Fruit fly (Drosophila melanogaster) whole organism, embryonic: ENCODE data around the gene CG1632.

Experiments
- ATbp ChIP-seq: fragments of 200-800 bp; sonication (Bioruptor generic); optimal IDR thresholded peaks from 2 replicates; lab custom pipeline; 2017; ENCODE audit warnings: missing biosample characterization, mild to moderate bottlenecking, missing genetic modification characterization, missing genetic modification reagents
- Antp ChIP-seq: fragments of 200-800 bp; sonication (Bioruptor generic); optimal IDR thresholded peaks from 3 replicates; lab custom pipeline; 2016; ENCODE audit warnings: missing biosample characterization, missing genetic modification characterization
- Asciz ChIP-seq: fragments of 200-800 bp; sonication (Bioruptor generic); optimal IDR thresholded peaks from 2 replicates; lab custom pipeline; 2017; ENCODE audit warnings: missing biosample characterization, mild to moderate bottlenecking, missing genetic modification characterization, missing genetic modification reagents
- Atf3 ChIP-seq: fragments of 200-800 bp; sonication (Bioruptor generic); optimal IDR thresholded peaks from 3 replicates; lab custom pipeline; 2016; ENCODE audit warnings: missing biosample characterization, missing genetic modification characterization
- B-H1 ChIP-seq: fragments of 200-800 bp; sonication (Bioruptor generic); IDR thresholded peaks from 3 replicates; pipeline ENCODE4 v1.3.6; 2022; ENCODE audit warnings: missing biosample characterization, missing genetic modification characterization
- Blimp-1 ChIP-seq: fragments of 200-800 bp; sonication (Bioruptor generic); optimal IDR thresholded peaks from 3 replicates; lab custom pipeline; 2018; ENCODE audit warnings: missing biosample characterization, missing genetic modification characterization, mild to moderate bottlenecking, moderate library complexity, missing genetic modification reagents
- CG11504 ChIP-seq: fragments of 200-800 bp; sonication (Bioruptor generic); optimal IDR thresholded peaks from 3 replicates; lab custom pipeline; 2019; ENCODE audit warnings: missing biosample characterization, mild to moderate bottlenecking, missing genetic modification characterization, moderate library complexity
- CG12744 ChIP-seq: fragments of 200-800 bp; sonication (Bioruptor generic); optimal IDR thresholded peaks from 2 replicates; lab custom pipeline; 2016; ENCODE audit warnings: missing biosample characterization, missing genetic modification characterization
- CG14050 ChIP-seq: fragments of 200-800 bp; sonication (Bioruptor generic); IDR thresholded peaks from 3 replicates; pipeline ENCODE4 v1.3.6; 2022; ENCODE audit warnings: missing biosample characterization, missing genetic modification characterization
- CG16813 ChIP-seq: fragments of 200-800 bp; sonication (Bioruptor generic); IDR thresholded peaks from 3 replicates; pipeline ENCODE4 v1.3.6; 2022; ENCODE audit warnings: missing biosample characterization, missing genetic modification characterization; ENCODE audit not compliant: partially characterized antibody
- CG16815 ChIP-seq: fragments of 200-800 bp; sonication (Bioruptor generic); optimal IDR thresholded peaks from 3 replicates; lab custom pipeline; 2017; ENCODE audit warnings: missing biosample characterization, mild to moderate bottlenecking, missing genetic modification characterization
- CG17568 ChIP-seq: fragments of 200-800 bp; sonication (Bioruptor generic); optimal IDR thresholded peaks from 2 replicates; lab custom pipeline; 2018; ENCODE audit warnings: missing biosample characterization, mild to moderate bottlenecking, missing genetic modification characterization, moderate library complexity
- CG2678 ChIP-seq: fragments of 200-800 bp; sonication (Bioruptor generic); optimal IDR thresholded peaks from 3 replicates; lab custom pipeline; 2019; ENCODE audit warnings: missing biosample characterization, mild to moderate bottlenecking, missing genetic modification characterization, moderate library complexity
- CG31365 ChIP-seq: fragments of 200-800 bp; sonication (Bioruptor generic); optimal IDR thresholded peaks from 2 replicates; lab custom pipeline; 2018; ENCODE audit warnings: missing biosample characterization, mild to moderate bottlenecking, missing genetic modification characterization
- CG3281 ChIP-seq: fragments of 200-800 bp; sonication (Bioruptor generic); optimal IDR thresholded peaks from 3 replicates; lab custom pipeline; 2017; ENCODE audit warnings: missing biosample characterization, mild to moderate bottlenecking, missing genetic modification characterization
- CG33213 ChIP-seq: fragments of 200-800 bp; sonication (Bioruptor generic); optimal IDR thresholded peaks from 3 replicates; lab custom pipeline; 2016; ENCODE audit warnings: missing biosample characterization, missing genetic modification characterization
- CG34376 ChIP-seq: fragments of 200-800 bp; sonication (Bioruptor generic); optimal IDR thresholded peaks from 2 replicates; lab custom pipeline; 2018; ENCODE audit warnings: missing biosample characterization, mild to moderate bottlenecking, missing genetic modification characterization
- CG6254 ChIP-seq: fragments of 200-800 bp; sonication (Bioruptor generic); optimal IDR thresholded peaks from 3 replicates; lab custom pipeline; 2017; ENCODE audit warnings: mild to moderate bottlenecking, missing biosample characterization, missing genetic modification reagents, missing genetic modification characterization
- CG8924 ChIP-seq: fragments of 200-800 bp; optimal IDR thresholded peaks from 3 replicates; lab custom pipeline; 2019; ENCODE audit warnings: missing biosample characterization, mild to moderate bottlenecking, missing genetic modification characterization, moderate library complexity
- CG9437 ChIP-seq: fragments of 200-800 bp; sonication (Bioruptor generic); optimal IDR thresholded peaks from 2 replicates; lab custom pipeline; 2018; ENCODE audit warnings: missing biosample characterization, mild to moderate bottlenecking, missing genetic modification characterization
- Dip3 ChIP-seq: fragments of 200-800 bp; sonication (Bioruptor generic); optimal IDR thresholded peaks from 3 replicates; lab custom pipeline; 2016; ENCODE audit warnings: missing biosample characterization, missing genetic modification characterization
- Ets65A ChIP-seq: fragments of 200-800 bp; sonication (Bioruptor generic); peaks from one replicate; lab custom pipeline; 2016; ENCODE audit warnings: missing biosample characterization, missing genetic modification characterization
- Fer1 ChIP-seq: fragments of 200-800 bp; sonication (Bioruptor generic); optimal IDR thresholded peaks from 2 replicates; lab custom pipeline; 2017; ENCODE audit warnings: missing biosample characterization, mild to moderate bottlenecking, missing genetic modification characterization
- Hey ChIP-seq: fragments of 200-800 bp; sonication (Bioruptor generic); optimal IDR thresholded peaks from 3 replicates; lab custom pipeline; 2018; ENCODE audit warnings: missing biosample characterization, mild to moderate bottlenecking, missing genetic modification characterization
- Hr3 ChIP-seq: fragments of 200-800 bp; sonication (Bioruptor generic); optimal IDR thresholded peaks from 3 replicates; lab custom pipeline; 2016; ENCODE audit warnings: missing biosample characterization, missing genetic modification characterization
- Kr ChIP-seq: fragments of 200-800 bp; sonication (Bioruptor generic); optimal IDR thresholded peaks from 2 replicates; lab custom pipeline; 2017; ENCODE audit warnings: missing biosample characterization, mild to moderate bottlenecking, missing genetic modification characterization
- Lhr ChIP-seq: fragments of 200-800 bp; sonication (Bioruptor generic); optimal IDR thresholded peaks from 3 replicates; lab custom pipeline; 2017; ENCODE audit warnings: mild to moderate bottlenecking, missing biosample characterization, missing genetic modification reagents, missing genetic modification characterization
- Lim3 ChIP-seq: fragments of 200-800 bp; sonication (Bioruptor generic); IDR thresholded peaks from 2 replicates; pipeline ENCODE4 v1.3.6; 2022; ENCODE audit warnings: missing biosample characterization, missing genetic modification characterization
- Meics ChIP-seq: fragments of 200-800 bp; sonication (Bioruptor generic); optimal IDR thresholded peaks from 2 replicates; lab custom pipeline; 2017; ENCODE audit warnings: missing biosample characterization, mild to moderate bottlenecking, missing genetic modification characterization
- Mes4 ChIP-seq: fragments of 200-800 bp; sonication (Bioruptor generic); optimal IDR thresholded peaks from 2 replicates; lab custom pipeline; 2016; ENCODE audit warnings: missing biosample characterization, missing genetic modification characterization
- Nf-YC ChIP-seq: fragments of 200-800 bp; optimal IDR thresholded peaks from 3 replicates; lab custom pipeline; 2019; ENCODE audit warnings: missing biosample characterization, mild to moderate bottlenecking, missing genetic modification characterization, moderate library complexity
- Pdp1 ChIP-seq, 2 experiments: fragments of 200-800 bp; sonication (Bioruptor generic); optimal IDR thresholded peaks; 3 replicates each; lab custom pipeline; 2016; ENCODE audit warnings: missing biosample characterization in 2 of 2, missing genetic modification characterization in 2 of 2, mild to moderate bottlenecking in 1 of 2, moderate library complexity in 1 of 2
- Xrp1 ChIP-seq: fragments of 200-800 bp; sonication (Bioruptor generic); IDR thresholded peaks from 2 replicates; pipeline ENCODE4 v1.3.6; 2022; ENCODE audit warnings: missing biosample characterization, missing genetic modification characterization
- ac ChIP-seq: fragments of 200-800 bp; sonication (Bioruptor generic); optimal IDR thresholded peaks from 3 replicates; lab custom pipeline; 2017; ENCODE audit warnings: missing biosample characterization, mild to moderate bottlenecking, missing genetic modification characterization
- br ChIP-seq: fragments of >200 bp; optimal IDR thresholded peaks from 2 replicates; lab custom pipeline; 2017
- cato ChIP-seq: fragments of 200-800 bp; sonication (Bioruptor generic); optimal IDR thresholded peaks from 2 replicates; lab custom pipeline; 2016; ENCODE audit warnings: missing biosample characterization, missing genetic modification characterization, borderline replicate concordance
- chif ChIP-seq, 2 experiments: fragments of 200-800 bp; sonication (Bioruptor generic); optimal IDR thresholded peaks; 3 replicates each; lab custom pipeline; 2016; ENCODE audit warnings: missing biosample characterization in 2 of 2, missing genetic modification characterization in 2 of 2
- corto ChIP-seq: fragments of 200-800 bp; sonication (Bioruptor generic); optimal IDR thresholded peaks from 2 replicates; lab custom pipeline; 2016; ENCODE audit warnings: missing biosample characterization, mild to moderate bottlenecking, missing genetic modification characterization, moderate library complexity
- dan ChIP-seq: fragments of 200-800 bp; sonication (Bioruptor generic); IDR thresholded peaks from 2 replicates; pipeline ENCODE4 v1.3.6; 2022; ENCODE audit warnings: missing biosample characterization, missing genetic modification characterization
- danr ChIP-seq: fragments of 200-800 bp; sonication (Bioruptor generic); IDR thresholded peaks from 2 replicates; pipeline ENCODE4 v1.3.6; 2022; ENCODE audit warnings: missing biosample characterization, missing genetic modification characterization
- dimm ChIP-seq: fragments of 200-800 bp; sonication (Bioruptor generic); IDR thresholded peaks from 2 replicates; pipeline ENCODE4 v1.3.6; 2022; ENCODE audit warnings: missing biosample characterization, missing genetic modification characterization
- grau ChIP-seq: fragments of 200-800 bp; optimal IDR thresholded peaks from 3 replicates; lab custom pipeline; 2019; ENCODE audit warnings: missing biosample characterization, mild to moderate bottlenecking, missing genetic modification characterization, moderate library complexity
- ham ChIP-seq: fragments of 200-800 bp; sonication (Bioruptor generic); IDR thresholded peaks from 2 replicates; pipeline ENCODE4 v1.3.6; 2022; ENCODE audit warnings: missing biosample characterization, missing genetic modification characterization
- klu ChIP-seq: fragments of 200-800 bp; sonication (Bioruptor generic); IDR thresholded peaks from 2 replicates; pipeline ENCODE4 v1.3.6; 2022; ENCODE audit warnings: missing biosample characterization, missing genetic modification characterization
- nerfin-1 ChIP-seq: fragments of 200-800 bp; sonication (Bioruptor generic); optimal IDR thresholded peaks from 3 replicates; lab custom pipeline; 2019; ENCODE audit warnings: missing biosample characterization, mild to moderate bottlenecking, missing genetic modification characterization, moderate library complexity
- pb ChIP-seq: fragments of 200-800 bp; sonication (Bioruptor generic); optimal IDR thresholded peaks from 3 replicates; lab custom pipeline; 2016; ENCODE audit warnings: missing biosample characterization, missing genetic modification characterization
- ro ChIP-seq: fragments of 200-800 bp; sonication (Bioruptor generic); IDR thresholded peaks from 2 replicates; pipeline ENCODE4 v1.3.6; 2022; ENCODE audit warnings: missing biosample characterization, missing genetic modification characterization
- salm ChIP-seq: fragments of 200-800 bp; sonication (Bioruptor generic); optimal IDR thresholded peaks from 2 replicates; lab custom pipeline; 2018; ENCODE audit warnings: missing biosample characterization, mild to moderate bottlenecking, missing genetic modification characterization
- sug ChIP-seq: fragments of 200-800 bp; optimal IDR thresholded peaks from 2 replicates; lab custom pipeline; 2019; ENCODE audit warnings: missing biosample characterization, mild to moderate bottlenecking, missing genetic modification characterization, moderate library complexity
- trh ChIP-seq: fragments of 200-800 bp; sonication (Bioruptor generic); optimal IDR thresholded peaks from 2 replicates; lab custom pipeline; 2016; ENCODE audit warnings: missing biosample characterization, missing genetic modification characterization
- wdn ChIP-seq: fragments of 200-800 bp; sonication (Bioruptor generic); IDR thresholded peaks from 2 replicates; pipeline ENCODE4 v1.3.6; 2022; ENCODE audit warnings: missing biosample characterization, missing genetic modification characterization

Gene CG1632

DNA sequence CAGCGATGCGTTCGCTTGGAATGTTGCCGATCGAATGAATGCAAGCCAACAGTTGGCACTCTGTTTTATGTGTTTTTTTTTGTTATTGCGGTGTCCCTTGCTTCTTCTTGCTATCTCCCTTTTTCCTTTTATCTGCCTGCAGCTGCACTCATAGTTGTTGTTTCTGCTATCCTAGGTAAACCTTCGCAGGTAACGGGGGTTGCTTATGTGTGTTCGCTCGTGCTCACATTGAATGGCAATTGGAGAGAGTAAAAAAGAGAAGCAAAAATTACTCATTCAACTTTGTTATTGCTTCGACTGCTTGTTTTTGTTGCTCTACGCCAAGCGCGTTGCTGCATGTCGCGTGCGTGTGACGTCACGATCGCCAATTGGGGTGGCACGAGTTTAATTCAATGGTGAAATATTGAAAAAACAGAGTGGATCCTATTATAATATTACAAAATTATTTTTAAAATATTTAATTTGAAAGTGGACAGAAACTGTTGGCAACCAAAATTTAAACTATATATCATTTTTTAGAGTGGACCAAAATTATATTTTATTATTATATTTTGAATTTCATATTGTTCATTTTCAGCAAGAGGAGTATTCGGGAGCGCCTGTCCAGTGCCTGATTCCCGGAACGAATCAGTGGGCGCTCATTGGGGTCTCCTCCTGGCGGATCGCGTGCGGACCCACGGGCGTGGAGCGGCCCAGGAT lies 19.0 kb downstream of the CG1632 start, which contains the start of gene Corp (continued):
- no peak for TF ChIP-seq trh (GFP tag; lab: Kevin White, UChicago)
- peak; percentile 42 for TF ChIP-seq ac (GFP tag; lab: Kevin White, UChicago)
- TF ChIP-seq Lhr (GFP tag; lab: Kevin White, UChicago) = no peak
- no peak for TF ChIP-seq CG34376
- peak; percentile 73 for TF ChIP-seq CG31365
- peak; percentile 22 for TF ChIP-seq salm (tag; lab: Kevin White, UChicago)
- TF ChIP-seq CG12744 (GFP tag; lab: Kevin White, UChicago) = no peak
- TF ChIP-seq Ets65A (GFP tag; lab: Kevin White, UChicago) = peak; percentile 71
- TF ChIP-seq dimm (GFP tag; lab: Robert Waterston, UW) = no peak
- TF ChIP-seq ATbp = peak; percentile 55
- TF ChIP-seq nerfin-1 = no peak
- TF ChIP-seq corto = no peak
- no peak for TF ChIP-seq ham (GFP tag; lab: Robert Waterston, UW)
- TF ChIP-seq CG16813 = no peak
- no peak for TF ChIP-seq pb (GFP tag; lab: Kevin White, UChicago)
- TF ChIP-seq CG9437 (GFP tag; lab: Kevin White, UChicago) = peak; percentile 33
- peak; percentile 32 for TF ChIP-seq CG3281 (GFP tag; lab: Kevin White, UChicago)
- no peak for TF ChIP-seq Hr3 (GFP tag; lab: Kevin White, UChicago)
- peak; percentile 48; the same call in 1 of the 2 replicates for TF ChIP-seq Xrp1 (GFP tag; lab: Robert Waterston, UW)
- peak; percentile 26 for TF ChIP-seq Meics
- peak; percentile 42 for TF ChIP-seq CG2678
- peak; percentile 10 for TF ChIP-seq CG6254
- no peak for TF ChIP-seq Antp (GFP tag; lab: Kevin White, UChicago)
- TF ChIP-seq danr (GFP tag; lab: Robert Waterston, UW) = no peak
- peak; percentile 39 for TF ChIP-seq grau (tag; lab: Kevin White, UChicago)
- TF ChIP-seq B-H1 (GFP tag; lab: Robert Waterston, UW) = no peak
- no peak for TF ChIP-seq sug (tag; lab: Kevin White, UChicago)
- TF ChIP-seq CG8924 = peak; percentile 55
- TF ChIP-seq CG33213 (GFP tag; lab: Kevin White, UChicago) = no peak
- TF ChIP-seq Mes4 = no peak
- no peak for TF ChIP-seq Lim3
- TF ChIP-seq Fer1 (GFP tag; lab: Kevin White, UChicago) = peak; percentile 23
- no peak for TF ChIP-seq Pdp1 (GFP tag; optimal IDR thresholded peaks at IDR 0.05; lab: Kevin White, UChicago)
- no peak for TF ChIP-seq ro (GFP tag; lab: Robert Waterston, UW)
- TF ChIP-seq Dip3 (GFP tag; lab: Kevin White, UChicago) = no peak
- peak; percentile 3 for TF ChIP-seq Nf-YC (tag; lab: Kevin White, UChicago)
- TF ChIP-seq CG17568 (GFP tag; lab: Kevin White, UChicago) = no peak
- TF ChIP-seq cato (GFP tag; lab: Kevin White, UChicago) = no peak
- TF ChIP-seq Blimp-1 (GFP tag; lab: Kevin White, UChicago) = peak; percentile 49
- TF ChIP-seq br = no peak
- no peak for TF ChIP-seq wdn (GFP tag; lab: Robert Waterston, UW)
- TF ChIP-seq CG14050 (GFP tag; lab: Robert Waterston, UW) = no peak
- no peak for TF ChIP-seq Hey (tag; lab: Kevin White, UChicago)
- no peak for TF ChIP-seq klu (GFP tag; lab: Robert Waterston, UW)
- no peak for TF ChIP-seq Kr (GFP tag; lab: Kevin White, UChicago)
- TF ChIP-seq CG16815 (GFP tag; lab: Kevin White, UChicago) = no peak
- no peak for TF ChIP-seq dan
- no peak for TF ChIP-seq Atf3
- no peak for TF ChIP-seq chif (GFP tag; optimal IDR thresholded peaks at IDR 0.05; lab: Kevin White, UChicago)
- TF ChIP-seq Asciz (GFP tag; lab: Kevin White, UChicago) = peak; percentile 42
- peak; percentile 28 for TF ChIP-seq CG11504 (tag; lab: Kevin White, UChicago)
